Worm (Caenorhabditis elegans): ENCODE results near the gene npp-22.

npp-22 gene

ce11 chrV:11733460-11733859 is at the start of gene npp-22:
npp-22 (minus strand) TSS chrV:11733472.
- TF ChIP-seq lin-35 (GFP tag; optimal IDR thresholded peaks at IDR 0.05) (peak; percentile 94 to 97), tbx-2 (tag; optimal IDR thresholded peaks at IDR 0.05) (peak; percentile 62), hlh-17 (GFP tag; optimal IDR thresholded peaks at IDR 0.05; ENCODE audit: borderline replicate concordance) (no peak), nhr-71 (tag; optimal IDR thresholded peaks at IDR 0.05) (peak; percentile 72), nhr-20 (tag; optimal IDR thresholded peaks at IDR 0.05) (peak; percentile 75), skn-1 (tag; optimal IDR thresholded peaks at IDR 0.05) (peak; percentile 73), lsy-2 (tag; optimal IDR thresholded peaks at IDR 0.05) (peak; percentile 72 to 84), pax-3 (tag; optimal IDR thresholded peaks at IDR 0.05) (no peak), F16B12.6 (tag; optimal IDR thresholded peaks at IDR 0.05) (peak; percentile 30), lin-13 (GFP tag; optimal IDR thresholded peaks at IDR 0.05) (no peak), vab-15 (tag; optimal IDR thresholded peaks at IDR 0.05) (no peak), mdl-1 (tag; optimal IDR thresholded peaks at IDR 0.05) (peak in 1 of 2 experiments; percentile 30), blmp-1 (tag; optimal IDR thresholded peaks at IDR 0.05) (peak; percentile 64), egl-13 (tag; optimal IDR thresholded peaks at IDR 0.05) (no peak), fkh-8 (tag; optimal IDR thresholded peaks at IDR 0.05) (no peak), swsn-7 (tag; optimal IDR thresholded peaks at IDR 0.05) (peak; percentile 66), snpc-4 (tag; optimal IDR thresholded peaks at IDR 0.05) (peak; percentile 36), dpl-1 (GFP tag; optimal IDR thresholded peaks at IDR 0.05) (peak; percentile 93 to 95 (median 94)), nhr-90 (tag; optimal IDR thresholded peaks at IDR 0.05; ENCODE audit: poor library complexity) (peak; percentile 56), elt-3 (tag; optimal IDR thresholded peaks at IDR 0.05) (peak in 1 of 6 experiments; percentile 49), ces-1 (GFP tag; optimal IDR thresholded peaks at IDR 0.05) (no peak), unc-62 (GFP tag; optimal IDR thresholded peaks at IDR 0.05) (no peak), C16A3.4 (tag; optimal IDR thresholded peaks at IDR 0.05) (peak; percentile 65), sox-4 (tag; optimal IDR thresholded peaks at IDR 0.05) (no peak), rnt-1 (tag; optimal IDR thresholded peaks at IDR 0.05) (peak; percentile 65), nhr-85 (tag) (peak; percentile 65), lin-14 (GFP tag; optimal IDR thresholded peaks at IDR 0.05) (peak; percentile 63), ceh-63 (GFP tag; optimal IDR thresholded peaks at IDR 0.05) (no peak), nhr-19 (GFP tag; conservative IDR thresholded peaks at IDR 0.05) (peak; percentile 68), isw-1 (GFP tag; IDR thresholded peaks at IDR 0.05) (peak; percentile 30; the same call in 1 of the 2 replicates), unc-86 (tag; optimal IDR thresholded peaks at IDR 0.05) (peak; percentile 33), dsc-1 (tag; optimal IDR thresholded peaks at IDR 0.05) (no peak), nhr-77 (tag; optimal IDR thresholded peaks at IDR 0.05) (peak; percentile 22), mep-1 (tag; optimal IDR thresholded peaks at IDR 0.05) (peak; percentile 45), grh-1 (GFP tag; IDR thresholded peaks at IDR 0.05) (no peak), pqm-1 (tag; optimal IDR thresholded peaks at IDR 0.05) (no peak), nhr-84 (tag; optimal IDR thresholded peaks at IDR 0.05) (no peak), unc-130 (tag; optimal IDR thresholded peaks at IDR 0.05) (peak; percentile 80), nhr-47 (tag; optimal IDR thresholded peaks at IDR 0.05) (peak; percentile 68), efl-1 (optimal IDR thresholded peaks at IDR 0.05) (peak; percentile 96 to 99), efl-1 (GFP tag; optimal IDR thresholded peaks at IDR 0.05 in 1 of 2) (peak; percentile 96 to 100), snu-23 (GFP tag; optimal IDR thresholded peaks at IDR 0.05) (peak; percentile 56), ceh-82 (tag; optimal IDR thresholded peaks at IDR 0.05) (peak; percentile 17 to 54 (median 32)), fkh-10 (GFP tag; optimal IDR thresholded peaks at IDR 0.05) (no peak), lin-15B (tag; optimal IDR thresholded peaks at IDR 0.05) (peak; percentile 77), C34B4.2 (tag; optimal IDR thresholded peaks at IDR 0.05) (no peak), xbp-1 (tag; optimal IDR thresholded peaks at IDR 0.05) (peak; percentile 65)

Measured in whole organism, L1 larva.